Fruit fly (Drosophila melanogaster): ENCODE data around the gene ERp44.
A peak's percentile ranks its signal among the peaks of the same experiment; 100 is the strongest.

The ERp44 gene

dm6 chrX:16278783-16279182, 18.7 kb downstream of the ERp44 start (continued):
- TF ChIP-seq NK7.1 (GFP tag; optimal IDR thresholded peaks at IDR 0.05) = no peak
- TF ChIP-seq chif (GFP tag; optimal IDR thresholded peaks at IDR 0.05) = peak; percentile 59 to 78
- TF ChIP-seq Lim3 (GFP tag; IDR thresholded peaks at IDR 0.05) = no peak
- TF ChIP-seq CG10543 (GFP tag; optimal IDR thresholded peaks at IDR 0.05) = peak; percentile 87
- TF ChIP-seq CG17829 (tag; optimal IDR thresholded peaks at IDR 0.05) = peak; percentile 92
- TF ChIP-seq CG3065 (GFP tag; optimal IDR thresholded peaks at IDR 0.05) = no peak
- no peak for TF ChIP-seq HLH4C (GFP tag; IDR thresholded peaks at IDR 0.05; ENCODE audit: partially characterized antibody)
- peak; percentile 73 for TF ChIP-seq CG10366 (GFP tag; IDR thresholded peaks at IDR 0.05)
- TF ChIP-seq ro (GFP tag; IDR thresholded peaks at IDR 0.05) = peak; percentile 35; the same call in 1 of the 2 replicates
- peak; percentile 86 for TF ChIP-seq CG17568 (GFP tag; optimal IDR thresholded peaks at IDR 0.05)
- no peak for TF ChIP-seq sna (GFP tag; IDR thresholded peaks at IDR 0.05; ENCODE audit: partially characterized antibody)
- TF ChIP-seq Hey (tag; optimal IDR thresholded peaks at IDR 0.05) = peak; percentile 61
- peak; percentile 97 for TF ChIP-seq CG18764 (GFP tag; optimal IDR thresholded peaks at IDR 0.05)
- TF ChIP-seq CG7786 (GFP tag; optimal IDR thresholded peaks at IDR 0.05) = peak; percentile 61
- no peak for TF ChIP-seq CG13287 (GFP tag; IDR thresholded peaks at IDR 0.05; ENCODE audit: partially characterized antibody)
- peak; percentile 87 for TF ChIP-seq PHDP (tag; optimal IDR thresholded peaks at IDR 0.05)
- TF ChIP-seq mam (GFP tag; optimal IDR thresholded peaks at IDR 0.05) = no peak
- TF ChIP-seq Hmx (GFP tag; optimal IDR thresholded peaks at IDR 0.05) = no peak
- no peak for TF ChIP-seq amos (GFP tag; IDR thresholded peaks at IDR 0.05; ENCODE audit: partially characterized antibody)
- TF ChIP-seq inv (GFP tag; IDR thresholded peaks at IDR 0.05; ENCODE audit: partially characterized antibody) = no peak
- no peak for TF ChIP-seq knrl (GFP tag; IDR thresholded peaks at IDR 0.05; ENCODE audit: partially characterized antibody)
- TF ChIP-seq Ravus (GFP tag; IDR thresholded peaks at IDR 0.05) = peak; percentile 23
- no peak for TF ChIP-seq psq (GFP tag; optimal IDR thresholded peaks at IDR 0.05)
- TF ChIP-seq B-H1 (GFP tag; IDR thresholded peaks at IDR 0.05) = peak; percentile 65
- no peak for TF ChIP-seq Doc2 (GFP tag; IDR thresholded peaks at IDR 0.05)
- TF ChIP-seq vfl (GFP tag; optimal IDR thresholded peaks at IDR 0.05) = no peak
- peak; percentile 75 for TF ChIP-seq pros (GFP tag; optimal IDR thresholded peaks at IDR 0.05)
- peak; percentile 82 for TF ChIP-seq CG34422 (GFP tag; IDR thresholded peaks at IDR 0.05)
- TF ChIP-seq Chrac-16 (GFP tag; optimal IDR thresholded peaks at IDR 0.05) = peak; percentile 42
- no peak for TF ChIP-seq CG6175 (GFP tag; IDR thresholded peaks at IDR 0.05)
- peak; percentile 83 for TF ChIP-seq CG13296 (GFP tag; optimal IDR thresholded peaks at IDR 0.05)
- TF ChIP-seq CG1529 (GFP tag; optimal IDR thresholded peaks at IDR 0.05) = peak; percentile 80
- TF ChIP-seq CG10462 (GFP tag; optimal IDR thresholded peaks at IDR 0.05) = peak; percentile 39
- peak; percentile 9 for TF ChIP-seq CG4617 (GFP tag; optimal IDR thresholded peaks at IDR 0.05; ENCODE audit: borderline replicate concordance)
- peak; percentile 85 for TF ChIP-seq phol (tag; optimal IDR thresholded peaks at IDR 0.05)
- TF ChIP-seq CTCF (GFP tag; optimal IDR thresholded peaks at IDR 0.05) = peak; percentile 45
- TF ChIP-seq ATbp (GFP tag; optimal IDR thresholded peaks at IDR 0.05) = peak; percentile 90
- TF ChIP-seq Dbx (GFP tag; IDR thresholded peaks at IDR 0.05) = peak; percentile 53; the same call in 1 of the 3 replicates
- TF ChIP-seq tna (GFP tag; IDR thresholded peaks at IDR 0.05; ENCODE audit: partially characterized antibody) = no peak
- no peak for TF ChIP-seq CG8478 (optimal IDR thresholded peaks at IDR 0.05)
- peak; percentile 80 for TF ChIP-seq ase (GFP tag; IDR thresholded peaks at IDR 0.05)
- no peak for TF ChIP-seq pzg (GFP tag; optimal IDR thresholded peaks at IDR 0.05)
- peak; percentile 87 for TF ChIP-seq CG12299 (tag; optimal IDR thresholded peaks at IDR 0.05)
- no peak for TF ChIP-seq Opbp (GFP tag; IDR thresholded peaks at IDR 0.05; ENCODE audit: partially characterized antibody)
- peak; percentile 44; the same call in 1 of the 3 replicates for TF ChIP-seq CG11560 (tag; IDR thresholded peaks at IDR 0.05)
- peak; percentile 84 for TF ChIP-seq HHEX (GFP tag; optimal IDR thresholded peaks at IDR 0.05)
- TF ChIP-seq CG5953 (GFP tag; IDR thresholded peaks at IDR 0.05) = peak; percentile 74
- peak; percentile 39 for TF ChIP-seq CG7928 (GFP tag; optimal IDR thresholded peaks at IDR 0.05)
- no peak for TF ChIP-seq crol (GFP tag; IDR thresholded peaks at IDR 0.05)
- peak; percentile 71 for TF ChIP-seq mirr (GFP tag; optimal IDR thresholded peaks at IDR 0.05)
- no peak for TF ChIP-seq HmgD (GFP tag; optimal IDR thresholded peaks at IDR 0.05)
- peak; percentile 88 for TF ChIP-seq CG7839 (tag; optimal IDR thresholded peaks at IDR 0.05)

Measured in whole organism, embryonic.